Fruit fly (Drosophila melanogaster) whole organism, embryonic: Measurements from ENCODE around the gene Ugt35E2.
A peak's percentile ranks its signal among the peaks of the same experiment; 100 is the strongest.

Experiments
- Adf1 ChIP-seq: fragments of 200-800 bp; sonication (Bioruptor generic); IDR thresholded peaks from 2 replicates; pipeline ENCODE4 v1.3.6; 2022; ENCODE audit warnings: missing biosample characterization, missing genetic modification characterization
- B-H2 ChIP-seq: fragments of 200-800 bp; sonication (Bioruptor generic); optimal IDR thresholded peaks from 2 replicates; lab custom pipeline; 2018; ENCODE audit warnings: missing biosample characterization, mild to moderate bottlenecking, missing genetic modification characterization
- Bdp1 ChIP-seq: fragments of 200-800 bp; sonication (Bioruptor generic); optimal IDR thresholded peaks from 3 replicates; lab custom pipeline; 2016; ENCODE audit warnings: missing biosample characterization, missing genetic modification characterization
- CG10147 ChIP-seq: fragments of 200-800 bp; sonication (Bioruptor generic); optimal IDR thresholded peaks from 2 replicates; lab custom pipeline; 2019; ENCODE audit warnings: missing biosample characterization, mild to moderate bottlenecking, missing genetic modification characterization, moderate library complexity
- CG10543 ChIP-seq: fragments of 200-800 bp; sonication (Bioruptor generic); optimal IDR thresholded peaks from 3 replicates; lab custom pipeline; 2017; ENCODE audit warnings: missing biosample characterization, mild to moderate bottlenecking, missing genetic modification characterization, moderate library complexity
- CG11456 ChIP-seq: fragments of 200-800 bp; sonication (Bioruptor generic); IDR thresholded peaks from 3 replicates; pipeline ENCODE4 v1.3.6; 2022; ENCODE audit warnings: missing biosample characterization, missing genetic modification characterization
- CG11695 ChIP-seq: fragments of 200-800 bp; sonication (Bioruptor generic); IDR thresholded peaks from 3 replicates; pipeline ENCODE4 v1.3.6; 2022; ENCODE audit warnings: missing biosample characterization, missing genetic modification characterization
- CG12942 ChIP-seq: fragments of 200-800 bp; sonication (Bioruptor generic); optimal IDR thresholded peaks from 3 replicates; lab custom pipeline; 2016; ENCODE audit warnings: missing biosample characterization, missing genetic modification characterization
- CG1647 ChIP-seq: fragments of 200-800 bp; sonication (Bioruptor generic); optimal IDR thresholded peaks from 3 replicates; lab custom pipeline; 2016; ENCODE audit warnings: missing biosample characterization, missing genetic modification characterization
- CG17359 ChIP-seq: fragments of 200-800 bp; sonication (Bioruptor generic); optimal IDR thresholded peaks from 3 replicates; lab custom pipeline; 2018; ENCODE audit warnings: missing biosample characterization, mild to moderate bottlenecking, missing genetic modification characterization, moderate library complexity
- CG17829 ChIP-seq: fragments of 200-800 bp; optimal IDR thresholded peaks from 2 replicates; lab custom pipeline; 2019; ENCODE audit warnings: missing biosample characterization, mild to moderate bottlenecking, missing genetic modification characterization, moderate library complexity
- CG2129 ChIP-seq: fragments of 200-800 bp; sonication (Bioruptor generic); IDR thresholded peaks from 2 replicates; pipeline ENCODE4 v1.3.6; 2022; ENCODE audit warnings: missing biosample characterization, missing genetic modification characterization; ENCODE audit not compliant: partially characterized antibody
- CG2712 ChIP-seq: fragments of 200-800 bp; optimal IDR thresholded peaks from 3 replicates; lab custom pipeline; 2019; ENCODE audit warnings: missing biosample characterization, mild to moderate bottlenecking, missing genetic modification characterization, moderate library complexity
- CG2889 ChIP-seq: fragments of 200-800 bp; sonication (Bioruptor generic); IDR thresholded peaks from 3 replicates; pipeline ENCODE4 v1.3.6; 2022; ENCODE audit warnings: missing biosample characterization, missing genetic modification characterization
- CG33213 ChIP-seq: fragments of 200-800 bp; sonication (Bioruptor generic); optimal IDR thresholded peaks from 3 replicates; lab custom pipeline; 2016; ENCODE audit warnings: missing biosample characterization, missing genetic modification characterization
- CG34376 ChIP-seq: fragments of 200-800 bp; sonication (Bioruptor generic); optimal IDR thresholded peaks from 2 replicates; lab custom pipeline; 2018; ENCODE audit warnings: missing biosample characterization, mild to moderate bottlenecking, missing genetic modification characterization
- CG4820 ChIP-seq: fragments of 200-800 bp; sonication (Bioruptor generic); optimal IDR thresholded peaks from 3 replicates; lab custom pipeline; 2016; ENCODE audit warnings: missing biosample characterization, missing genetic modification characterization
- CG6272 ChIP-seq: fragments of 200-800 bp; sonication (Bioruptor generic); IDR thresholded peaks from 2 replicates; pipeline ENCODE4 v1.3.6; 2022; ENCODE audit warnings: missing biosample characterization, missing genetic modification characterization
- CG6654 ChIP-seq: fragments of 200-800 bp; sonication (Bioruptor generic); optimal IDR thresholded peaks from 2 replicates; lab custom pipeline; 2017; ENCODE audit warnings: missing biosample characterization, mild to moderate bottlenecking, missing genetic modification characterization
- CG7271 ChIP-seq: fragments of 200-800 bp; sonication (Bioruptor generic); optimal IDR thresholded peaks from 2 replicates; lab custom pipeline; 2018; ENCODE audit warnings: missing biosample characterization, mild to moderate bottlenecking, missing genetic modification characterization, moderate library complexity
- Dip2 ChIP-seq: fragments of 200-800 bp; sonication (Bioruptor generic); IDR thresholded peaks from 2 replicates; pipeline ENCODE4 v1.3.6; 2022; ENCODE audit warnings: missing biosample characterization, missing genetic modification characterization
- Drgx ChIP-seq: fragments of 200-800 bp; sonication (Bioruptor generic); IDR thresholded peaks from 2 replicates; pipeline ENCODE4 v1.3.6; 2022; ENCODE audit warnings: missing biosample characterization, missing genetic modification characterization
- E2f1 ChIP-seq: fragments of 200-800 bp; sonication (Bioruptor generic); IDR thresholded peaks from 2 replicates; pipeline ENCODE4 v1.3.6; 2022; ENCODE audit warnings: missing biosample characterization, missing genetic modification characterization
- Eip74EF ChIP-seq, 2 experiments: fragments of 200-800 bp in 1 of 2; fragments of >200 bp in 1 of 2; sonication (Bioruptor generic) in 1 of 2; optimal IDR thresholded peaks; 2 replicates each; lab custom pipeline; 2017 to 2019; ENCODE audit warnings: missing biosample characterization in 2 of 2, missing genetic modification characterization in 2 of 2, mild to moderate bottlenecking in 1 of 2, moderate library complexity in 1 of 2
- H2.0 ChIP-seq: fragments of 200-800 bp; sonication (Bioruptor generic); IDR thresholded peaks from 2 replicates; pipeline ENCODE4 v1.3.6; 2022; ENCODE audit warnings: missing biosample characterization, missing genetic modification characterization
- Hand ChIP-seq: fragments of 200-800 bp; sonication (Bioruptor generic); optimal IDR thresholded peaks from 2 replicates; lab custom pipeline; 2017; ENCODE audit warnings: mild to moderate bottlenecking, missing biosample characterization, missing genetic modification reagents, missing genetic modification characterization
- Med ChIP-seq: fragments of 200-800 bp; sonication (Bioruptor generic); peaks from one replicate; lab custom pipeline; 2016; ENCODE audit warnings: missing biosample characterization, missing genetic modification characterization, mild to moderate bottlenecking, inconsistent platforms, moderate library complexity
- Mrtf ChIP-seq: fragments of 200-800 bp; sonication (Bioruptor generic); IDR thresholded peaks from 3 replicates; pipeline ENCODE4 v1.3.6; 2022; ENCODE audit warnings: missing biosample characterization, missing genetic modification characterization
- Oli ChIP-seq: fragments of 200-800 bp; sonication (Bioruptor generic); optimal IDR thresholded peaks from 2 replicates; lab custom pipeline; 2018; ENCODE audit warnings: missing biosample characterization, mild to moderate bottlenecking, missing genetic modification characterization, moderate library complexity
- Ravus ChIP-seq: fragments of 200-800 bp; sonication (Bioruptor generic); IDR thresholded peaks from 2 replicates; pipeline ENCODE4 v1.3.6; 2022; ENCODE audit warnings: missing biosample characterization, missing genetic modification characterization
- bcd ChIP-seq: fragments of 200-800 bp; sonication (Bioruptor generic); optimal IDR thresholded peaks from 2 replicates; lab custom pipeline; 2017; ENCODE audit warnings: missing biosample characterization, mild to moderate bottlenecking, missing genetic modification characterization
- emc ChIP-seq: fragments of 200-800 bp; sonication (Bioruptor generic); optimal IDR thresholded peaks from 2 replicates; lab custom pipeline; 2016; ENCODE audit warnings: missing biosample characterization, missing genetic modification characterization
- ems ChIP-seq: fragments of 200-800 bp; sonication (Bioruptor generic); optimal IDR thresholded peaks from 3 replicates; lab custom pipeline; 2016; ENCODE audit warnings: missing biosample characterization, missing genetic modification characterization
- fd3F ChIP-seq: fragments of 200-800 bp; sonication (Bioruptor generic); optimal IDR thresholded peaks from 2 replicates; lab custom pipeline; 2018; ENCODE audit warnings: missing biosample characterization, mild to moderate bottlenecking, missing genetic modification characterization, moderate library complexity
- gfzf ChIP-seq: fragments of 200-800 bp; sonication (Bioruptor generic); optimal IDR thresholded peaks from 2 replicates; lab custom pipeline; 2016; ENCODE audit warnings: missing biosample characterization, mild to moderate bottlenecking, missing genetic modification characterization, moderate library complexity
- gt ChIP-seq: fragments of 200-800 bp; sonication (Bioruptor generic); IDR thresholded peaks from 2 replicates; pipeline ENCODE4 v1.3.6; 2022; ENCODE audit warnings: missing biosample characterization, missing genetic modification characterization
- jumu ChIP-seq: fragments of 200-800 bp; sonication (Bioruptor generic); optimal IDR thresholded peaks from 3 replicates; lab custom pipeline; 2016; ENCODE audit warnings: missing biosample characterization, missing genetic modification characterization
- kah ChIP-seq: fragments of 200-800 bp; sonication (Bioruptor generic); optimal IDR thresholded peaks from 2 replicates; lab custom pipeline; 2018; ENCODE audit warnings: missing biosample characterization, mild to moderate bottlenecking, missing genetic modification characterization
- lmd ChIP-seq: fragments of 200-800 bp; sonication (Bioruptor generic); IDR thresholded peaks from 2 replicates; pipeline ENCODE4 v1.3.6; 2022; ENCODE audit warnings: missing biosample characterization, missing genetic modification characterization
- mirr ChIP-seq: fragments of 200-800 bp; sonication (Bioruptor generic); optimal IDR thresholded peaks from 3 replicates; lab custom pipeline; 2018; ENCODE audit warnings: missing biosample characterization, mild to moderate bottlenecking, missing genetic modification characterization
- nerfin-1 ChIP-seq: fragments of 200-800 bp; sonication (Bioruptor generic); optimal IDR thresholded peaks from 3 replicates; lab custom pipeline; 2019; ENCODE audit warnings: missing biosample characterization, mild to moderate bottlenecking, missing genetic modification characterization, moderate library complexity
- nerfin-2 ChIP-seq: fragments of 200-800 bp; sonication (Bioruptor generic); IDR thresholded peaks from 2 replicates; pipeline ENCODE4 v1.3.6; 2022; ENCODE audit warnings: missing biosample characterization, missing genetic modification characterization; ENCODE audit not compliant: partially characterized antibody
- pita ChIP-seq: fragments of 200-800 bp; sonication (Bioruptor generic); optimal IDR thresholded peaks from 2 replicates; lab custom pipeline; 2017; ENCODE audit warnings: missing biosample characterization, mild to moderate bottlenecking, missing genetic modification characterization
- prd ChIP-seq, 3 experiments: fragments of >200 bp in 2 of 3; fragments of 200-800 bp in 1 of 3; sonication (Bioruptor generic) in 1 of 3; optimal IDR thresholded peaks in 2 of 3; IDR thresholded peaks in 1 of 3; 2 replicates in 2 of 3; 3 replicates in 1 of 3; pipeline versions ENCODE4 v1.3.6 to Lab custom; 2017 to 2022; ENCODE audit warnings: missing biosample characterization in 1 of 3, missing genetic modification characterization in 1 of 3
- salm ChIP-seq: fragments of 200-800 bp; sonication (Bioruptor generic); optimal IDR thresholded peaks from 2 replicates; lab custom pipeline; 2018; ENCODE audit warnings: missing biosample characterization, mild to moderate bottlenecking, missing genetic modification characterization
- shn ChIP-seq: fragments of 200-800 bp; sonication (Bioruptor generic); optimal IDR thresholded peaks from 3 replicates; lab custom pipeline; 2016; ENCODE audit warnings: missing biosample characterization, missing genetic modification characterization
- tap ChIP-seq: fragments of 200-800 bp; optimal IDR thresholded peaks from 3 replicates; lab custom pipeline; 2019; ENCODE audit warnings: missing biosample characterization, mild to moderate bottlenecking, missing genetic modification characterization, moderate library complexity
- tup ChIP-seq: fragments of 200-800 bp; sonication (Bioruptor generic); optimal IDR thresholded peaks from 2 replicates; lab custom pipeline; 2016; ENCODE audit warnings: missing biosample characterization, mild to moderate bottlenecking, missing genetic modification characterization, moderate library complexity
- tx ChIP-seq: fragments of 200-800 bp; sonication (Bioruptor generic); optimal IDR thresholded peaks from 2 replicates; lab custom pipeline; 2016; ENCODE audit warnings: missing biosample characterization, missing genetic modification characterization
- zen2 ChIP-seq: fragments of 200-800 bp; sonication (Bioruptor generic); IDR thresholded peaks from 3 replicates; pipeline ENCODE4 v1.3.6; 2022; ENCODE audit warnings: missing biosample characterization, missing genetic modification characterization; ENCODE audit not compliant: partially characterized antibody

Ugt35E2 gene

DNA sequence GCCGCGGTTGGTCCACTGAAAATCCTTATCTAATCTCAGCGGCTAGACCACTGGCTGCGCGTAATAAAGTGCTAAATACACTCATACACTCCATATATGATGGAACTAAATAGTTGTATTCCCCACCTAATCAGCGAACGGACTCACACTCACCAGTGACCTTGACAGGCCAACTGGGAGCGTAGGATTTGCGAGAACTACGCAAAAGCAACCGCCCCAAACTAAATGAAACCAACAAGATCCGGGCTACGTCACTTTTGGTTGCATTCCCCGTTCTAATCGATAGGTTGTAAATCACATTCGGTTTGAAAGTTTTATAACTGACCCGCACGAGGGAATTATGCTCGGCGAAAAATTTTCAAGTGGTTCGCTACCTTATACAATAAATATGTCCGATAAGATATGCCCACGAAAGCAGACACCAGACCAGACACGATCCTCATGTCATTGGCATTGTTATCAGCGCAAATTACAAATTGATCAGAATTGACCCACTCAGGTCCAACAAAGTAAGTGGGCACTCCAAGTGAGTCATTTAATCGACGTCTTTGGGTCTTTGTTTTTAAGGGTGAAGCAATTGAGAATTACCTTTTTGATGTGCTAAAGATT lies 31.6 kb upstream of the Ugt35E2 start (continued):
- TF ChIP-seq CG2712 (tag; lab: Kevin White, UChicago) (no peak), E2f1 (GFP tag; lab: Robert Waterston, UW) (no peak), Bdp1 (no peak), tap (tag; lab: Kevin White, UChicago) (no peak), Hand (GFP tag; lab: Kevin White, UChicago) (no peak), tx (GFP tag; lab: Kevin White, UChicago) (no peak), gfzf (no peak), CG2889 (GFP tag; lab: Robert Waterston, UW) (no peak), H2.0 (GFP tag; lab: Robert Waterston, UW) (no peak), bcd (GFP tag; lab: Kevin White, UChicago) (no peak), CG7271 (no peak), Ravus (GFP tag; lab: Robert Waterston, UW) (no peak), pita (GFP tag; lab: Kevin White, UChicago) (no peak), zen2 (GFP tag; lab: Robert Waterston, UW) (no peak), emc (GFP tag; lab: Kevin White, UChicago) (no peak), Oli (tag; lab: Kevin White, UChicago) (no peak), Drgx (GFP tag; lab: Robert Waterston, UW) (no peak), Mrtf (GFP tag; lab: Robert Waterston, UW) (no peak), CG11695 (no peak), CG11456 (no peak), kah (GFP tag; lab: Kevin White, UChicago) (no peak), tup (no peak), jumu (no peak), Dip2 (GFP tag; lab: Robert Waterston, UW) (no peak), CG6272 (GFP tag; lab: Robert Waterston, UW) (no peak), Eip74EF (GFP tag; optimal IDR thresholded peaks at IDR 0.05; lab: Kevin White, UChicago) (no peak), CG17829 (tag; lab: Kevin White, UChicago) (no peak), nerfin-1 (no peak), CG12942 (GFP tag; lab: Kevin White, UChicago) (no peak), ems (no peak), CG34376 (GFP tag; lab: Kevin White, UChicago) (peak; percentile 64), fd3F (no peak), CG2129 (no peak), salm (tag; lab: Kevin White, UChicago) (peak; percentile 11), B-H2 (no peak), mirr (GFP tag; lab: Kevin White, UChicago) (peak; percentile 86), lmd (no peak), CG10147 (GFP tag; lab: Kevin White, UChicago) (no peak), Adf1 (GFP tag; lab: Robert Waterston, UW) (no peak), gt (GFP tag; lab: Robert Waterston, UW) (no peak), CG1647 (GFP tag; lab: Kevin White, UChicago) (no peak), Med (GFP tag; lab: Kevin White, UChicago) (peak; percentile 50), CG4820 (GFP tag; lab: Kevin White, UChicago) (no peak), CG6654 (GFP tag; lab: Kevin White, UChicago) (no peak), nerfin-2 (GFP tag; lab: Robert Waterston, UW) (no peak), CG33213 (GFP tag; lab: Kevin White, UChicago) (no peak), prd (optimal IDR thresholded peaks at IDR 0.05; lab: Kevin White, UChicago) (no peak), prd (GFP tag; IDR thresholded peaks at IDR 0.05; lab: Robert Waterston, UW) (no peak), CG17359 (tag; lab: Kevin White, UChicago) (no peak), shn (GFP tag; lab: Kevin White, UChicago) (no peak), CG10543 (GFP tag; lab: Kevin White, UChicago) (peak; percentile 24)
